Worm (Caenorhabditis elegans): Measurements from ENCODE around the gene set-5.

ce11 chrV:14683291-14683690 is 15.5 kb upstream of the set-5 start:
- TF ChIP-seq ceh-82 (tag; optimal IDR thresholded peaks at IDR 0.05) (no peak), snu-23 (GFP tag; optimal IDR thresholded peaks at IDR 0.05) (no peak)

Data from whole organism, L1 larva.